Fruit fly (Drosophila melanogaster) whole organism, embryonic: ENCODE measurements around the gene sp3.

ENCODE experiments used
- CG11504 ChIP-seq: fragments of 200-800 bp; sonication (Bioruptor generic); optimal IDR thresholded peaks from 3 replicates; lab custom pipeline; 2019; ENCODE audit warnings: missing biosample characterization, mild to moderate bottlenecking, missing genetic modification characterization, moderate library complexity
- CG14441 ChIP-seq: fragments of 200-800 bp; sonication (Bioruptor generic); IDR thresholded peaks from 2 replicates; pipeline ENCODE4 v1.3.6; 2022; ENCODE audit warnings: missing biosample characterization, missing genetic modification characterization
- CG8281 ChIP-seq: fragments of 200-800 bp; sonication (Bioruptor generic); optimal IDR thresholded peaks from 2 replicates; lab custom pipeline; 2018; ENCODE audit warnings: missing biosample characterization, mild to moderate bottlenecking, missing genetic modification characterization, moderate library complexity
- D ChIP-seq, 2 experiments: fragments of 200-800 bp in 1 of 2; fragments of >200 bp in 1 of 2; sonication (Bioruptor generic) in 1 of 2; optimal IDR thresholded peaks; 2 replicates in 1 of 2; 3 replicates in 1 of 2; lab custom pipeline; 2017; ENCODE audit warnings: mild to moderate bottlenecking in 1 of 2, missing biosample characterization in 1 of 2, missing genetic modification characterization in 1 of 2, missing genetic modification reagents in 1 of 2
- lbe ChIP-seq: fragments of 200-800 bp; sonication (Bioruptor generic); optimal IDR thresholded peaks from 2 replicates; lab custom pipeline; 2016; ENCODE audit warnings: missing biosample characterization, mild to moderate bottlenecking, missing genetic modification characterization

dm6 chr3R:21520183-21520582 is 545 bp upstream of the sp3 start:
- TF ChIP-seq CG8281 = peak; percentile 90
- peak; percentile 94 for TF ChIP-seq CG11504
- TF ChIP-seq lbe (GFP tag; lab: Kevin White, UChicago) = peak; percentile 88
- peak; percentile 98 for TF ChIP-seq CG14441
- TF ChIP-seq D (optimal IDR thresholded peaks at IDR 0.05; lab: Kevin White, UChicago) = no peak
- TF ChIP-seq D (GFP tag; optimal IDR thresholded peaks at IDR 0.05; lab: Kevin White, UChicago) = peak; percentile 97
